Fruit fly (Drosophila melanogaster) whole organism, embryonic: ENCODE results near the gene eIF4A.
A peak's percentile ranks its signal among the peaks of the same experiment; 100 is the strongest.

Source experiments
- Bgb ChIP-seq: fragments of 200-800 bp; sonication (Bioruptor generic); IDR thresholded peaks from 2 replicates; pipeline ENCODE4 v1.3.6; 2022; ENCODE audit warnings: missing biosample characterization, missing genetic modification characterization; ENCODE audit not compliant: partially characterized antibody
- CG10147 ChIP-seq: fragments of 200-800 bp; sonication (Bioruptor generic); optimal IDR thresholded peaks from 2 replicates; lab custom pipeline; 2019; ENCODE audit warnings: missing biosample characterization, mild to moderate bottlenecking, missing genetic modification characterization, moderate library complexity
- CG1024 ChIP-seq: fragments of 200-800 bp; sonication (Bioruptor generic); IDR thresholded peaks from 2 replicates; pipeline ENCODE4 v1.3.6; 2022; ENCODE audit warnings: missing biosample characterization, missing genetic modification characterization
- CG10274 ChIP-seq: fragments of 200-800 bp; sonication (Bioruptor generic); optimal IDR thresholded peaks from 3 replicates; lab custom pipeline; 2017; ENCODE audit warnings: missing biosample characterization, mild to moderate bottlenecking, missing genetic modification characterization
- CG11504 ChIP-seq: fragments of 200-800 bp; sonication (Bioruptor generic); optimal IDR thresholded peaks from 3 replicates; lab custom pipeline; 2019; ENCODE audit warnings: missing biosample characterization, mild to moderate bottlenecking, missing genetic modification characterization, moderate library complexity
- CG14710 ChIP-seq: fragments of 200-800 bp; sonication (Bioruptor generic); optimal IDR thresholded peaks from 3 replicates; lab custom pipeline; 2019; ENCODE audit warnings: missing biosample characterization, mild to moderate bottlenecking, missing genetic modification characterization, moderate library complexity
- CG17361 ChIP-seq: fragments of 200-800 bp; sonication (Bioruptor generic); IDR thresholded peaks from 3 replicates; pipeline ENCODE4 v1.3.6; 2022; ENCODE audit warnings: missing biosample characterization, missing genetic modification characterization
- CG17802 ChIP-seq: fragments of 200-800 bp; sonication (Bioruptor generic); optimal IDR thresholded peaks from 2 replicates; lab custom pipeline; 2018; ENCODE audit warnings: missing biosample characterization, mild to moderate bottlenecking, missing genetic modification characterization, moderate library complexity
- CG1832 ChIP-seq: fragments of 200-800 bp; sonication (Bioruptor generic); optimal IDR thresholded peaks from 2 replicates; lab custom pipeline; 2017; ENCODE audit warnings: missing biosample characterization, mild to moderate bottlenecking, missing genetic modification characterization, inconsistent platforms
- CG2116 ChIP-seq: fragments of 200-800 bp; sonication (Bioruptor generic); optimal IDR thresholded peaks from 3 replicates; lab custom pipeline; 2018; ENCODE audit warnings: missing biosample characterization, mild to moderate bottlenecking, missing genetic modification characterization
- CG31224 ChIP-seq: fragments of 200-800 bp; sonication (Bioruptor generic); IDR thresholded peaks from 2 replicates; pipeline ENCODE4 v1.3.6; 2022; ENCODE audit warnings: missing biosample characterization, missing genetic modification characterization
- CG32532 ChIP-seq: fragments of 200-800 bp; sonication (Bioruptor generic); IDR thresholded peaks from 2 replicates; pipeline ENCODE4 v1.3.6; 2022; ENCODE audit warnings: missing biosample characterization, missing genetic modification characterization
- CG34376 ChIP-seq: fragments of 200-800 bp; sonication (Bioruptor generic); optimal IDR thresholded peaks from 2 replicates; lab custom pipeline; 2018; ENCODE audit warnings: missing biosample characterization, mild to moderate bottlenecking, missing genetic modification characterization
- CG3726 ChIP-seq: fragments of 200-800 bp; sonication (Bioruptor generic); IDR thresholded peaks from 3 replicates; pipeline ENCODE4, ENCODE4 v1.3.6; 2022; ENCODE audit warnings: missing biosample characterization, missing genetic modification characterization
- CG6654 ChIP-seq: fragments of 200-800 bp; sonication (Bioruptor generic); optimal IDR thresholded peaks from 2 replicates; lab custom pipeline; 2017; ENCODE audit warnings: missing biosample characterization, mild to moderate bottlenecking, missing genetic modification characterization
- CG6765 ChIP-seq: fragments of 200-800 bp; sonication (Bioruptor generic); optimal IDR thresholded peaks from 3 replicates; lab custom pipeline; 2017; ENCODE audit warnings: missing biosample characterization, mild to moderate bottlenecking, missing genetic modification characterization
- CG7786 ChIP-seq: fragments of 200-800 bp; sonication (Bioruptor generic); optimal IDR thresholded peaks from 2 replicates; lab custom pipeline; 2016; ENCODE audit warnings: missing biosample characterization, missing genetic modification characterization
- CG7987 ChIP-seq: fragments of 200-800 bp; sonication (Bioruptor generic); optimal IDR thresholded peaks from 2 replicates; lab custom pipeline; 2018; ENCODE audit warnings: missing biosample characterization, mild to moderate bottlenecking, missing genetic modification characterization, moderate library complexity
- Dp ChIP-seq: fragments of 200-800 bp; sonication (Bioruptor generic); optimal IDR thresholded peaks from 2 replicates; lab custom pipeline; 2018; ENCODE audit warnings: missing biosample characterization, mild to moderate bottlenecking, missing genetic modification characterization, moderate library complexity
- Fer2 ChIP-seq: fragments of 200-800 bp; sonication (Bioruptor generic); optimal IDR thresholded peaks from 2 replicates; lab custom pipeline; 2018; ENCODE audit warnings: missing biosample characterization, mild to moderate bottlenecking, missing genetic modification characterization, moderate library complexity
- HLHmδ ChIP-seq: fragments of 200-800 bp; sonication (Bioruptor generic); optimal IDR thresholded peaks from 2 replicates; lab custom pipeline; 2018; ENCODE audit warnings: missing biosample characterization, mild to moderate bottlenecking, missing genetic modification characterization, moderate library complexity
- Hmx ChIP-seq: fragments of 200-800 bp; sonication (Bioruptor generic); optimal IDR thresholded peaks from 2 replicates; lab custom pipeline; 2016; ENCODE audit warnings: missing biosample characterization, missing genetic modification characterization
- Kr ChIP-seq: fragments of 200-800 bp; sonication (Bioruptor generic); optimal IDR thresholded peaks from 2 replicates; lab custom pipeline; 2017; ENCODE audit warnings: missing biosample characterization, mild to moderate bottlenecking, missing genetic modification characterization
- Lim3 ChIP-seq: fragments of 200-800 bp; sonication (Bioruptor generic); IDR thresholded peaks from 2 replicates; pipeline ENCODE4 v1.3.6; 2022; ENCODE audit warnings: missing biosample characterization, missing genetic modification characterization
- MBD-R2 ChIP-seq: fragments of 200-800 bp; sonication (Bioruptor generic); IDR thresholded peaks from 2 replicates; pipeline ENCODE4 v1.3.6; 2022; ENCODE audit warnings: missing biosample characterization, missing genetic modification characterization
- MTF-1 ChIP-seq: fragments of 200-800 bp; sonication (Bioruptor generic); optimal IDR thresholded peaks from 2 replicates; lab custom pipeline; 2018; ENCODE audit warnings: missing biosample characterization, mild to moderate bottlenecking, missing genetic modification characterization, borderline replicate concordance
- Max ChIP-seq: fragments of 200-800 bp; sonication (Bioruptor generic); optimal IDR thresholded peaks from 2 replicates; lab custom pipeline; 2016; ENCODE audit warnings: missing biosample characterization, mild to moderate bottlenecking, missing genetic modification characterization
- Mes4 ChIP-seq: fragments of 200-800 bp; sonication (Bioruptor generic); optimal IDR thresholded peaks from 2 replicates; lab custom pipeline; 2016; ENCODE audit warnings: missing biosample characterization, missing genetic modification characterization
- Nf-YC ChIP-seq: fragments of 200-800 bp; optimal IDR thresholded peaks from 3 replicates; lab custom pipeline; 2019; ENCODE audit warnings: missing biosample characterization, mild to moderate bottlenecking, missing genetic modification characterization, moderate library complexity
- Optix ChIP-seq: fragments of 200-800 bp; sonication (Bioruptor generic); IDR thresholded peaks from 3 replicates; pipeline ENCODE4 v1.3.6; 2022; ENCODE audit warnings: missing biosample characterization, missing genetic modification characterization
- Scr ChIP-seq: fragments of 200-800 bp; sonication (Bioruptor generic); IDR thresholded peaks from 2 replicates; pipeline ENCODE4 v1.3.6; 2022; ENCODE audit warnings: missing biosample characterization, missing genetic modification characterization; ENCODE audit not compliant: partially characterized antibody
- ac ChIP-seq: fragments of 200-800 bp; sonication (Bioruptor generic); optimal IDR thresholded peaks from 3 replicates; lab custom pipeline; 2017; ENCODE audit warnings: missing biosample characterization, mild to moderate bottlenecking, missing genetic modification characterization
- amos ChIP-seq: fragments of 200-800 bp; sonication (Bioruptor generic); IDR thresholded peaks from 2 replicates; pipeline ENCODE4 v1.3.6; 2022; ENCODE audit warnings: missing biosample characterization, missing genetic modification characterization; ENCODE audit not compliant: partially characterized antibody
- chif ChIP-seq, 2 experiments: fragments of 200-800 bp; sonication (Bioruptor generic); optimal IDR thresholded peaks; 3 replicates each; lab custom pipeline; 2016; ENCODE audit warnings: missing biosample characterization in 2 of 2, missing genetic modification characterization in 2 of 2
- dm ChIP-seq: fragments of 200-800 bp; sonication (Bioruptor generic); optimal IDR thresholded peaks from 3 replicates; lab custom pipeline; 2016; ENCODE audit warnings: missing biosample characterization, missing genetic modification characterization
- ems ChIP-seq: fragments of 200-800 bp; sonication (Bioruptor generic); optimal IDR thresholded peaks from 3 replicates; lab custom pipeline; 2016; ENCODE audit warnings: missing biosample characterization, missing genetic modification characterization
- en ChIP-seq: fragments of 200-800 bp; sonication (Bioruptor generic); optimal IDR thresholded peaks from 2 replicates; lab custom pipeline; 2016; ENCODE audit warnings: missing biosample characterization, missing genetic modification characterization
- fu2 ChIP-seq: fragments of 200-800 bp; sonication (Bioruptor generic); optimal IDR thresholded peaks from 2 replicates; lab custom pipeline; 2016; ENCODE audit warnings: missing biosample characterization, missing genetic modification characterization
- jigr1 ChIP-seq: fragments of 200-800 bp; sonication (Bioruptor generic); IDR thresholded peaks from 3 replicates; pipeline ENCODE4 v1.3.6; 2022; ENCODE audit warnings: missing biosample characterization, missing genetic modification characterization
- jing ChIP-seq: fragments of 200-800 bp; sonication (Bioruptor generic); optimal IDR thresholded peaks from 2 replicates; lab custom pipeline; 2018; ENCODE audit warnings: missing biosample characterization, mild to moderate bottlenecking, missing genetic modification characterization
- onecut ChIP-seq: fragments of 200-800 bp; sonication (Bioruptor generic); IDR thresholded peaks from 2 replicates; pipeline ENCODE4 v1.3.6; 2022; ENCODE audit warnings: missing biosample characterization, missing genetic modification characterization
- peb ChIP-seq: fragments of 200-800 bp; sonication (Bioruptor generic); IDR thresholded peaks from 2 replicates; pipeline ENCODE4 v1.3.6; 2022; ENCODE audit warnings: missing biosample characterization, missing genetic modification characterization
- pum ChIP-seq: fragments of 200-800 bp; sonication (Bioruptor generic); optimal IDR thresholded peaks from 2 replicates; lab custom pipeline; 2016; ENCODE audit warnings: missing biosample characterization, missing genetic modification characterization
- pzg ChIP-seq: fragments of 200-800 bp; sonication (Bioruptor generic); optimal IDR thresholded peaks from 3 replicates; lab custom pipeline; 2018; ENCODE audit warnings: missing biosample characterization, mild to moderate bottlenecking, missing genetic modification characterization, moderate library complexity
- rib ChIP-seq: fragments of 200-800 bp; sonication (Bioruptor generic); IDR thresholded peaks from 2 replicates; pipeline ENCODE4 v1.3.6; 2022; ENCODE audit warnings: missing biosample characterization, missing genetic modification characterization
- scrt ChIP-seq: fragments of 200-800 bp; sonication (Bioruptor generic); optimal IDR thresholded peaks from 2 replicates; lab custom pipeline; 2018; ENCODE audit warnings: missing biosample characterization, mild to moderate bottlenecking, missing genetic modification characterization, moderate library complexity
- seq ChIP-seq: fragments of 200-800 bp; sonication (Bioruptor generic); IDR thresholded peaks from 2 replicates; pipeline ENCODE4 v1.3.6; 2022; ENCODE audit warnings: missing biosample characterization, missing genetic modification characterization
- slbo ChIP-seq: fragments of 200-800 bp; sonication (Bioruptor generic); IDR thresholded peaks from 2 replicates; pipeline ENCODE4 v1.3.6; 2022; ENCODE audit warnings: missing biosample characterization, missing genetic modification characterization
- sob ChIP-seq: fragments of 200-800 bp; sonication (Bioruptor generic); IDR thresholded peaks from 2 replicates; pipeline ENCODE4 v1.3.6; 2022; ENCODE audit warnings: missing biosample characterization, missing genetic modification characterization
- zen ChIP-seq: fragments of 200-800 bp; sonication (Bioruptor generic); optimal IDR thresholded peaks from 3 replicates; lab custom pipeline; 2018; ENCODE audit warnings: missing biosample characterization, mild to moderate bottlenecking, missing genetic modification characterization, moderate library complexity
- zfh1 ChIP-seq: fragments of 200-800 bp; sonication (Bioruptor generic); IDR thresholded peaks from 3 replicates; pipeline ENCODE4 v1.3.6; 2022; ENCODE audit warnings: missing biosample characterization, missing genetic modification characterization

Gene eIF4A

dm6 chr2L:5999247-5999646 is 17.7 kb downstream of the eIF4A start, which contains the start of gene Kdm5 (continued):
- TF ChIP-seq Optix (GFP tag; lab: Robert Waterston, UW): no peak
- no peak for TF ChIP-seq rib
- no peak for TF ChIP-seq pum (GFP tag; lab: Kevin White, UChicago)
- peak; percentile 73 for TF ChIP-seq zfh1 (GFP tag; lab: Robert Waterston, UW)
- no peak for TF ChIP-seq en (GFP tag; lab: Kevin White, UChicago)
- TF ChIP-seq CG32532 (GFP tag; lab: Robert Waterston, UW): peak; percentile 58
- TF ChIP-seq onecut (GFP tag; lab: Robert Waterston, UW): 0 out of 2 replicates have a peak, but pooled peaks have one; percentile 13
- peak; percentile 35 for TF ChIP-seq fu2 (GFP tag; lab: Kevin White, UChicago)
- peak; percentile 49; the same call in 1 of the 2 replicates for TF ChIP-seq sob (GFP tag; lab: Robert Waterston, UW)
- peak; percentile 34 for TF ChIP-seq Scr (GFP tag; lab: Robert Waterston, UW)
- TF ChIP-seq dm (GFP tag; lab: Kevin White, UChicago): peak; percentile 44
- peak; percentile 35 for TF ChIP-seq CG7786 (GFP tag; lab: Kevin White, UChicago)
- no peak for TF ChIP-seq Max
- peak; percentile 65 for TF ChIP-seq CG10274 (GFP tag; lab: Kevin White, UChicago)
- no peak for TF ChIP-seq jing (GFP tag; lab: Kevin White, UChicago)
- peak; percentile 47 for TF ChIP-seq CG7987
- no peak for TF ChIP-seq CG10147 (GFP tag; lab: Kevin White, UChicago)
- TF ChIP-seq CG6765 (GFP tag; lab: Kevin White, UChicago): peak; percentile 55
- peak; percentile 14; the same call in 1 of the 2 replicates for TF ChIP-seq CG31224 (GFP tag; lab: Robert Waterston, UW)
- TF ChIP-seq CG17802: peak; percentile 44
- peak; percentile 67 for TF ChIP-seq MBD-R2 (GFP tag; lab: Robert Waterston, UW)
- TF ChIP-seq slbo (GFP tag; lab: Robert Waterston, UW): peak; percentile 58
- TF ChIP-seq Dp (GFP tag; lab: Kevin White, UChicago): peak; percentile 60
- TF ChIP-seq CG1024: no peak
- TF ChIP-seq peb (GFP tag; lab: Robert Waterston, UW): no peak
- peak; percentile 68 for TF ChIP-seq Nf-YC (tag; lab: Kevin White, UChicago)
- TF ChIP-seq CG14710 (tag; lab: Kevin White, UChicago): peak; percentile 46
- no peak for TF ChIP-seq Kr (GFP tag; lab: Kevin White, UChicago)
- no peak for TF ChIP-seq CG3726 (GFP tag; lab: Robert Waterston, UW)
- TF ChIP-seq CG2116 (GFP tag; lab: Kevin White, UChicago): peak; percentile 26
- peak; percentile 63 for TF ChIP-seq HLHmδ (GFP tag; lab: Kevin White, UChicago)
- no peak for TF ChIP-seq Hmx (GFP tag; lab: Kevin White, UChicago)
- no peak for TF ChIP-seq ems (GFP tag; lab: Kevin White, UChicago)
- peak; percentile 30 for TF ChIP-seq MTF-1 (GFP tag; lab: Kevin White, UChicago)
- TF ChIP-seq ac: no peak
- no peak for TF ChIP-seq CG6654 (GFP tag; lab: Kevin White, UChicago)
- no peak for TF ChIP-seq Fer2 (tag; lab: Kevin White, UChicago)
- no peak for TF ChIP-seq jigr1 (GFP tag; lab: Robert Waterston, UW)
- peak; percentile 16 for TF ChIP-seq zen
- TF ChIP-seq chif (GFP tag; optimal IDR thresholded peaks at IDR 0.05; lab: Kevin White, UChicago): no peak
- peak; percentile 19 for TF ChIP-seq CG34376
- TF ChIP-seq Mes4 (GFP tag; lab: Kevin White, UChicago): peak; percentile 14
- peak; percentile 34; the same call in 1 of the 2 replicates for TF ChIP-seq amos (GFP tag; lab: Robert Waterston, UW)
- no peak for TF ChIP-seq scrt (GFP tag; lab: Kevin White, UChicago)
- no peak for TF ChIP-seq Lim3 (GFP tag; lab: Robert Waterston, UW)
- TF ChIP-seq pzg (GFP tag; lab: Kevin White, UChicago): peak; percentile 92
- no peak for TF ChIP-seq seq (GFP tag; lab: Robert Waterston, UW)
- peak; percentile 32; the same call in 1 of the 2 replicates for TF ChIP-seq Bgb (GFP tag; lab: Robert Waterston, UW)
- no peak for TF ChIP-seq CG17361 (GFP tag; lab: Robert Waterston, UW)
- no peak for TF ChIP-seq CG1832 (GFP tag; lab: Kevin White, UChicago)
- peak; percentile 37 for TF ChIP-seq CG11504 (tag; lab: Kevin White, UChicago)
